Worm (Caenorhabditis elegans) whole organism, L2 larva: ENCODE results near the gene F31E9.3.
A peak's percentile ranks its signal among the peaks of the same experiment; 100 is the strongest.

Experiments used
- F13H6.1 ChIP-seq: sonication (generic microtip); optimal IDR thresholded peaks from 2 replicates; lab custom pipeline; 2016; ENCODE audit warnings: missing genetic modification characterization, missing compliant biosample characterization
- R02D3.7 ChIP-seq: fragments of 150-350 bp; optimal IDR thresholded peaks from 2 replicates; lab custom pipeline; 2014; ENCODE audit warnings: missing biosample characterization, missing genetic modification characterization
- Y55F3AM.14 ChIP-seq: fragments of 200-800 bp; sonication (Bioruptor generic); optimal IDR thresholded peaks from 2 replicates; lab custom pipeline; 2018; ENCODE audit warnings: mild to moderate bottlenecking, missing genetic modification characterization, missing compliant biosample characterization
- ZK546.5 ChIP-seq: sonication (generic microtip); optimal IDR thresholded peaks from 2 replicates; lab custom pipeline; 2017; ENCODE audit warnings: missing biosample characterization, missing genetic modification characterization
- alr-1 ChIP-seq: fragments of 150-350 bp; optimal IDR thresholded peaks from 2 replicates; lab custom pipeline; 2014; ENCODE audit warnings: missing biosample characterization, missing genetic modification characterization
- aly-2 ChIP-seq: fragments of 150-350 bp; optimal IDR thresholded peaks from 2 replicates; lab custom pipeline; 2014; ENCODE audit warnings: missing biosample characterization, missing genetic modification characterization
- ama-1 ChIP-seq: fragments of 150-350 bp; optimal IDR thresholded peaks from 2 replicates; lab custom pipeline; 2018; ENCODE audit warnings: inconsistent platforms
- ceh-16 ChIP-seq: fragments of 150-350 bp; optimal IDR thresholded peaks from 2 replicates; lab custom pipeline; 2014; ENCODE audit warnings: missing biosample characterization, missing genetic modification characterization
- ceh-82 ChIP-seq: fragments of 150-350 bp; optimal IDR thresholded peaks from 2 replicates; lab custom pipeline; 2014; ENCODE audit warnings: missing biosample characterization, missing genetic modification characterization
- egl-27 ChIP-seq: sonication (generic microtip); optimal IDR thresholded peaks from 3 replicates; lab custom pipeline; 2017; ENCODE audit warnings: missing biosample characterization, missing genetic modification reagents, missing genetic modification characterization
- elt-1 ChIP-seq: fragments of 150-350 bp; optimal IDR thresholded peaks from 2 replicates; lab custom pipeline; 2014; ENCODE audit warnings: missing biosample characterization, missing genetic modification characterization
- elt-3 ChIP-seq: sonication (generic microtip); optimal IDR thresholded peaks from 2 replicates; lab custom pipeline; 2017; ENCODE audit warnings: missing biosample characterization, missing genetic modification characterization
- fos-1 ChIP-seq: fragments of 150-350 bp; optimal IDR thresholded peaks from 2 replicates; lab custom pipeline; 2014; ENCODE audit warnings: missing biosample characterization, missing genetic modification characterization
- gmeb-1 ChIP-seq: fragments of 150-350 bp; optimal IDR thresholded peaks from 2 replicates; lab custom pipeline; 2014; ENCODE audit warnings: missing biosample characterization, missing genetic modification characterization
- lsy-2 ChIP-seq, 2 experiments: fragments of 150-350 bp in 1 of 2; sonication (generic microtip) in 1 of 2; optimal IDR thresholded peaks; 2 replicates each; lab custom pipeline; 2014 to 2017; ENCODE audit warnings: missing biosample characterization in 2 of 2, missing genetic modification characterization in 2 of 2
- mab-5 ChIP-seq: fragments of 150-350 bp; optimal IDR thresholded peaks from 2 replicates; lab custom pipeline; 2014; ENCODE audit warnings: missing biosample characterization, missing genetic modification characterization
- mdl-1 ChIP-seq, 2 experiments: fragments of 150-350 bp in 1 of 2; sonication (generic microtip) in 1 of 2; optimal IDR thresholded peaks; 2 replicates each; lab custom pipeline; 2017; ENCODE audit warnings: missing biosample characterization in 2 of 2, missing genetic modification characterization in 2 of 2
- nhr-10 ChIP-seq: sonication (generic microtip); optimal IDR thresholded peaks from 2 replicates; lab custom pipeline; 2017; ENCODE audit warnings: missing biosample characterization, missing genetic modification characterization
- nhr-11 ChIP-seq: fragments of 150-350 bp; optimal IDR thresholded peaks from 2 replicates; lab custom pipeline; 2014; ENCODE audit warnings: missing biosample characterization, missing genetic modification characterization
- nhr-12 ChIP-seq: fragments of 150-350 bp; optimal IDR thresholded peaks from 2 replicates; lab custom pipeline; 2014; ENCODE audit warnings: missing biosample characterization, missing genetic modification characterization
- nhr-129 ChIP-seq: fragments of 150-350 bp; optimal IDR thresholded peaks from 2 replicates; lab custom pipeline; 2014; ENCODE audit warnings: missing biosample characterization, missing genetic modification characterization
- nhr-21 ChIP-seq: fragments of 150-350 bp; optimal IDR thresholded peaks from 2 replicates; lab custom pipeline; 2014; ENCODE audit warnings: missing biosample characterization, missing genetic modification characterization
- nhr-23 ChIP-seq: fragments of 150-350 bp; optimal IDR thresholded peaks from 2 replicates; lab custom pipeline; 2014; ENCODE audit warnings: missing biosample characterization, missing genetic modification reagents, missing genetic modification characterization
- nhr-6 ChIP-seq: fragments of 150-350 bp; optimal IDR thresholded peaks from 2 replicates; lab custom pipeline; 2014; ENCODE audit warnings: missing biosample characterization, missing genetic modification characterization
- nhr-77 ChIP-seq: fragments of 150-350 bp; optimal IDR thresholded peaks from 2 replicates; lab custom pipeline; 2014; ENCODE audit warnings: missing biosample characterization, missing genetic modification characterization
- peb-1 ChIP-seq: fragments of 150-350 bp; optimal IDR thresholded peaks from 2 replicates; lab custom pipeline; 2014; ENCODE audit warnings: missing biosample characterization, missing genetic modification characterization
- sem-4 ChIP-seq: fragments of 150-350 bp; optimal IDR thresholded peaks from 2 replicates; lab custom pipeline; 2014; ENCODE audit warnings: missing biosample characterization, missing genetic modification reagents, missing genetic modification characterization
- unc-55 ChIP-seq: fragments of 150-350 bp; sonication (generic microtip); optimal IDR thresholded peaks from 3 replicates; lab custom pipeline; 2014; ENCODE audit warnings: missing biosample characterization, missing genetic modification reagents, missing genetic modification characterization
- unc-62 ChIP-seq: fragments of 150-350 bp; optimal IDR thresholded peaks from 2 replicates; lab custom pipeline; 2014; ENCODE audit warnings: missing biosample characterization, missing genetic modification reagents, missing genetic modification characterization
- zag-1 ChIP-seq: fragments of 150-350 bp; optimal IDR thresholded peaks from 2 replicates; lab custom pipeline; 2014; ENCODE audit warnings: missing biosample characterization, missing genetic modification characterization
- ztf-1 ChIP-seq: fragments of 200-800 bp; sonication (Bioruptor generic); conservative IDR thresholded peaks from 2 replicates; pipeline ENCODE4 v1.3.6; 2022; ENCODE audit warnings: missing genetic modification characterization, missing compliant biosample characterization
- ztf-11 ChIP-seq: sonication (generic microtip); optimal IDR thresholded peaks from 2 replicates; lab custom pipeline; 2017; ENCODE audit warnings: missing biosample characterization, missing genetic modification characterization
- ztf-4 ChIP-seq: fragments of 150-350 bp; optimal IDR thresholded peaks from 2 replicates; lab custom pipeline; 2014; ENCODE audit warnings: missing biosample characterization, missing genetic modification characterization

F31E9.3 gene

ce11 chrV:17331340-17331739 lies 8.9 kb downstream of the F31E9.3 start, which contains the start of gene fbxa-185:
Gene fbxa-185 (plus strand): TSS chrV:17331640.
- no peak for TF ChIP-seq peb-1 (tag; lab: Kevin White, UChicago)
- TF ChIP-seq nhr-77 (tag; lab: Kevin White, UChicago), result no peak
- no peak for TF ChIP-seq unc-55 (GFP tag; lab: Kevin White, UChicago)
- no peak for TF ChIP-seq alr-1 (tag; lab: Kevin White, UChicago)
- no peak for TF ChIP-seq nhr-129 (tag; lab: Kevin White, UChicago)
- TF ChIP-seq egl-27, result no peak
- TF ChIP-seq elt-1 (tag; lab: Kevin White, UChicago), result no peak
- no peak for TF ChIP-seq F13H6.1 (tag; lab: Kevin White, UChicago)
- no peak for TF ChIP-seq mab-5 (tag; lab: Kevin White, UChicago)

DNA sequence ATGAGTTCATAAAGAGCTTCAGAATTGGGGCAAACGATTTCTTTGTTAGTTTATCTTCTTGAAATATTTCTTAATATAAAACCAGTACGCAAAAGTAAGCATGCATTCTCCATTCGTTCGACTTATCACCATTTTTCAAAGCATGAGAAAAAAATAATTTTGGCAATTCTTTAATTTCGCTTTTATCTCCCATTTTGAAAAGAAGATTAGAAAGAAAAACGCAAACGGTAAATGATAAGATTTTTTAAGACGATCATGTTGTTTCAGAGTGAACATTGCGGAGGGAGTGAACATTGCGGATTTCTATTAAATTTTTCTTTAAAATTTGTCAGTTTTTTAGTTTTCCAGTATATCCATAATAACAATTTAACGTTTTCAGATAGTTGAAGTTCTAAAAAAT lies 17.0 kb downstream of the F31E9.3 start:
- TF ChIP-seq nhr-21 (tag; lab: Kevin White, UChicago), result no peak
- no peak for TF ChIP-seq ztf-11 (tag; lab: Kevin White, UChicago)

- TF ChIP-seq fos-1 (tag; lab: Kevin White, UChicago) (peak; percentile 19), mab-5 (tag; lab: Kevin White, UChicago) (no peak)
Measured at ce11 chrV:17344876-17345275, 22.5 kb downstream of the F31E9.3 start, which contains the start of the genes fbxa-188 and fbxa-189. Gene fbxa-188 (minus strand): TSS chrV:17344926. Gene fbxa-189 (plus strand): TSS chrV:17345214.

ce11 chrV:17347602-17348001 lies 25.2 kb downstream of the F31E9.3 start, which contains the start of gene skr-5:
Gene skr-5 (plus strand): TSS chrV:17347902.
- TF ChIP-seq aly-2 (no peak), nhr-21 (tag; lab: Kevin White, UChicago) (no peak), nhr-10 (tag; lab: Kevin White, UChicago) (no peak), R02D3.7 (tag; lab: Kevin White, UChicago) (no peak), sem-4 (tag; lab: Kevin White, UChicago) (no peak), lsy-2 (tag; optimal IDR thresholded peaks at IDR 0.05; lab: Kevin White, UChicago) (no peak), ZK546.5 (tag; lab: Kevin White, UChicago) (no peak), nhr-23 (tag; lab: Kevin White, UChicago) (no peak), ceh-16 (tag; lab: Kevin White, UChicago) (no peak), mdl-1 (tag; optimal IDR thresholded peaks at IDR 0.05; lab: Kevin White, UChicago) (no peak), peb-1 (tag; lab: Kevin White, UChicago) (no peak), unc-62 (GFP tag; lab: Kevin White, UChicago) (no peak), nhr-77 (tag; lab: Kevin White, UChicago) (no peak)

ce11 chrV:17350093-17350492 lies 27.7 kb downstream of the F31E9.3 start, which contains the start of gene lsy-27:
Gene lsy-27 (minus strand): TSS chrV:17350193.
- TF ChIP-seq zag-1 (tag; lab: Kevin White, UChicago) (no peak), F13H6.1 (tag; lab: Kevin White, UChicago) (no peak), Y55F3AM.14 (GFP tag; lab: Kevin White, UChicago) (no peak), nhr-12 (tag; lab: Kevin White, UChicago) (no peak), gmeb-1 (tag; lab: Kevin White, UChicago) (no peak), ceh-82 (tag; lab: Kevin White, UChicago) (no peak), unc-55 (GFP tag; lab: Kevin White, UChicago) (no peak), ztf-4 (tag; lab: Kevin White, UChicago) (no peak), ztf-1 (GFP tag; lab: Robert Waterston, UW) (no peak), mdl-1 (tag; optimal IDR thresholded peaks at IDR 0.05; lab: Kevin White, UChicago) (no peak), ama-1 (lab: Kevin White, UChicago) (no peak), nhr-6 (tag; lab: Kevin White, UChicago) (no peak), elt-3 (tag; lab: Kevin White, UChicago) (no peak), fos-1 (tag; lab: Kevin White, UChicago) (no peak), nhr-11 (no peak)
